Worm (Caenorhabditis elegans): ENCODE measurements around the gene erh-2.
A peak's percentile ranks its signal among the peaks of the same experiment; 100 is the strongest.

erh-2 gene

ce11 chrIII:4562070-4562788, 30.8 kb upstream of the erh-2 start, which contains the start of gene pan-1:
Gene pan-1, plus strand, starts transcription at chrIII:4562738.
- peak; percentile 20 for TF ChIP-seq snpc-4 (tag; optimal IDR thresholded peaks at IDR 0.05)
- no peak for TF ChIP-seq sup-37 (GFP tag; optimal IDR thresholded peaks at IDR 0.05)
- TF ChIP-seq efl-3 (GFP tag; optimal IDR thresholded peaks at IDR 0.05), result no peak
- TF ChIP-seq tbx-2 (tag; optimal IDR thresholded peaks at IDR 0.05), result no peak
- TF ChIP-seq dpl-1 (GFP tag; optimal IDR thresholded peaks at IDR 0.05), result peak in 1 of 3 experiments; percentile 18
- TF ChIP-seq rnt-1 (tag; optimal IDR thresholded peaks at IDR 0.05), result peak; percentile 25
- TF ChIP-seq ztf-4 (tag; optimal IDR thresholded peaks at IDR 0.05), result peak; percentile 74
- TF ChIP-seq ceh-82 (tag; optimal IDR thresholded peaks at IDR 0.05), result peak in 1 of 3 experiments; percentile 0
- TF ChIP-seq vab-15 (tag; optimal IDR thresholded peaks at IDR 0.05), result no peak
- TF ChIP-seq mep-1 (tag; optimal IDR thresholded peaks at IDR 0.05), result peak; percentile 27
- TF ChIP-seq sox-4 (tag; optimal IDR thresholded peaks at IDR 0.05), result no peak
- no peak for TF ChIP-seq pag-3 (tag; optimal IDR thresholded peaks at IDR 0.05; ENCODE audit: borderline replicate concordance, insufficient read depth)
- no peak for TF ChIP-seq nhr-90 (tag; optimal IDR thresholded peaks at IDR 0.05; ENCODE audit: poor library complexity)
- peak; percentile 7 to 35 for TF ChIP-seq efl-1 (optimal IDR thresholded peaks at IDR 0.05)
- TF ChIP-seq efl-1 (GFP tag; optimal IDR thresholded peaks at IDR 0.05 in 1 of 2), result no peak
- no peak for TF ChIP-seq dsc-1 (tag; optimal IDR thresholded peaks at IDR 0.05)
- TF ChIP-seq ets-5 (GFP tag; IDR thresholded peaks at IDR 0.05), result no peak
- peak; percentile 39 for TF ChIP-seq nhr-71 (tag; optimal IDR thresholded peaks at IDR 0.05)
- TF ChIP-seq elt-2 (tag; optimal IDR thresholded peaks at IDR 0.05), result no peak
- TF ChIP-seq snu-23 (GFP tag; optimal IDR thresholded peaks at IDR 0.05), result peak; percentile 42
- TF ChIP-seq ceh-88 (GFP tag; IDR thresholded peaks at IDR 0.05), result no peak
- peak; percentile 21 to 46 for TF ChIP-seq lsy-2 (tag; optimal IDR thresholded peaks at IDR 0.05)
- no peak for TF ChIP-seq nhr-76 (tag; optimal IDR thresholded peaks at IDR 0.05)
- TF ChIP-seq lin-14 (GFP tag; optimal IDR thresholded peaks at IDR 0.05), result peak; percentile 82
- TF ChIP-seq lin-35 (GFP tag; optimal IDR thresholded peaks at IDR 0.05), result peak in 1 of 2 experiments; percentile 0
- peak; percentile 22 for TF ChIP-seq nhr-47 (tag; optimal IDR thresholded peaks at IDR 0.05)
- no peak for TF ChIP-seq unc-130 (tag; optimal IDR thresholded peaks at IDR 0.05)
- no peak for TF ChIP-seq irx-1 (tag; optimal IDR thresholded peaks at IDR 0.05)
- no peak for TF ChIP-seq zip-4 (GFP tag; optimal IDR thresholded peaks at IDR 0.05)
- peak; percentile 33 for TF ChIP-seq swsn-7 (tag; optimal IDR thresholded peaks at IDR 0.05)
- TF ChIP-seq nhr-85 (tag), result peak; percentile 65

- TF ChIP-seq xbp-1 (tag; optimal IDR thresholded peaks at IDR 0.05) (no peak), fkh-4 (tag; optimal IDR thresholded peaks at IDR 0.05; ENCODE audit: borderline replicate concordance) (no peak), pag-3 (tag; optimal IDR thresholded peaks at IDR 0.05; ENCODE audit: borderline replicate concordance, insufficient read depth) (no peak), isw-1 (GFP tag; IDR thresholded peaks at IDR 0.05) (no peak), unc-30 (tag; optimal IDR thresholded peaks at IDR 0.05) (no peak), C34B4.2 (tag; optimal IDR thresholded peaks at IDR 0.05) (no peak), swsn-7 (tag; optimal IDR thresholded peaks at IDR 0.05) (no peak), lin-15B (tag; optimal IDR thresholded peaks at IDR 0.05) (no peak), tlp-1 (tag; optimal IDR thresholded peaks at IDR 0.05) (no peak), Y116A8C.19 (tag; optimal IDR thresholded peaks at IDR 0.05; ENCODE audit: borderline replicate concordance) (no peak), snu-23 (GFP tag; optimal IDR thresholded peaks at IDR 0.05) (no peak), sptf-1 (tag; optimal IDR thresholded peaks at IDR 0.05) (no peak), dpl-1 (GFP tag; optimal IDR thresholded peaks at IDR 0.05) (no peak), nhr-12 (tag; optimal IDR thresholded peaks at IDR 0.05) (no peak)
These were observed 25.0 kb upstream of the erh-2 start, which contains the start of gene mlcd-1 for ce11 chrIII:4568030-4568429. Gene mlcd-1, minus strand, starts transcription at chrIII:4568130.
